Comparison of ENCODE assay signal across 6 worm cellular contexts in the genomic region with DNA sequence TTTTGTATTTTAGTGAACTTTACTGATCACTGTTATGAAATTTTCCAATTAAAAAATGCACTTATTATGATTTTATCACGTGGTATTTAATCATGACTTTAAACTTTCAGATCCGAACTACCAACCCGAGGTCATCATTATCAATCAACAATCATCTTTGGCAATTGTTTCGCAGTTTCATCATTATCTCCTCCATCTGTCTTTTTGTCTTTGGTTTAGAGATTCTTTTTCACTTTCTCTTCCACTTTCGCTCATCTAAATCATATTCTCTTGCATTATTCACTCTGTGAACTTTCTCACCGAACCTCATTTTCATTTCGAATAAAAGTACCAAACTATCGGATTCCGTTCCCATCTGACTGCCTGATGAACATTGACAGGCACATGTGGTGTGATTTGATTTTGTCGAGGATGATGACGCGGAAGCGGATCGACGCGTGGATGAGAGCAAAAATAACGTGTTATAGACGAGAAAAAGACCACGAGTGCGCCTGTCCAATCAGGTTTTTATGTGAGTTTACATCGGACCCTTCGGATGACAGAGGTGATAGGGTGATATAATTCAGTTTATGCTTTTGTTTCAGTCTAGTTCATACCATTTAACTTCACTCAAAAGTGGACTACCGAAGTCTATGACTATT.
A peak's percentile ranks its signal among the peaks of the same experiment; 100 is the strongest.
TF ChIP-seq lines count a peak whose summit lies in the region.

No protein-coding gene starts in this region.

TF ChIP-seq in whole organism, L1 larva, 84 proteins besides CTCF, POLR2A, EP300 and RAD21:
- TF ChIP-seq unc-130 (tag; optimal IDR thresholded peaks at IDR 0.05; lab: Kevin White, UChicago) (peak; percentile 12), nhr-20 (tag; optimal IDR thresholded peaks at IDR 0.05; lab: Kevin White, UChicago) (peak; percentile 11), elt-3 (tag; optimal IDR thresholded peaks at IDR 0.05; lab: Kevin White, UChicago) (peak in 1 of 6 experiments; percentile 31), unc-98 (GFP tag; IDR thresholded peaks at IDR 0.05; lab: Robert Waterston, UW) (no peak), lin-14 (GFP tag; optimal IDR thresholded peaks at IDR 0.05; lab: Kevin White, UChicago) (peak; percentile 50), irx-1 (tag; optimal IDR thresholded peaks at IDR 0.05; lab: Kevin White, UChicago) (no peak), nhr-85 (tag; lab: Kevin White, UChicago) (peak; percentile 58), fkh-10 (GFP tag; optimal IDR thresholded peaks at IDR 0.05; lab: Kevin White, UChicago) (no peak), nhr-71 (tag; optimal IDR thresholded peaks at IDR 0.05; lab: Kevin White, UChicago) (peak; percentile 50), F16B12.6 (tag; optimal IDR thresholded peaks at IDR 0.05; lab: Kevin White, UChicago) (no peak), fkh-4 (tag; optimal IDR thresholded peaks at IDR 0.05; lab: Kevin White, UChicago; ENCODE audit: borderline replicate concordance) (no peak), tlp-1 (tag; optimal IDR thresholded peaks at IDR 0.05; lab: Kevin White, UChicago) (no peak), rnt-1 (tag; optimal IDR thresholded peaks at IDR 0.05; lab: Kevin White, UChicago) (peak; percentile 19), mef-2 (tag; optimal IDR thresholded peaks at IDR 0.05; lab: Kevin White, UChicago) (no peak)

TF ChIP-seq in whole organism, L2 larva, 48 proteins besides CTCF, POLR2A, EP300 and RAD21 (continues in another document):
- TF ChIP-seq unc-55 (GFP tag; optimal IDR thresholded peaks at IDR 0.05; lab: Kevin White, UChicago), result no peak
- TF ChIP-seq blmp-1 (tag; optimal IDR thresholded peaks at IDR 0.05; lab: Kevin White, UChicago; ENCODE audit: insufficient read depth), result peak; percentile 93
- no peak for TF ChIP-seq F13H6.1 (tag; optimal IDR thresholded peaks at IDR 0.05; lab: Kevin White, UChicago)
- TF ChIP-seq nhr-23 (tag; optimal IDR thresholded peaks at IDR 0.05; lab: Kevin White, UChicago), result no peak
- TF ChIP-seq nhr-12 (tag; optimal IDR thresholded peaks at IDR 0.05; lab: Kevin White, UChicago), result no peak
- TF ChIP-seq alr-1 (tag; optimal IDR thresholded peaks at IDR 0.05; lab: Kevin White, UChicago), result no peak
- TF ChIP-seq elt-3 (tag; optimal IDR thresholded peaks at IDR 0.05; lab: Kevin White, UChicago), result no peak
- no peak for TF ChIP-seq nhr-77 (tag; optimal IDR thresholded peaks at IDR 0.05; lab: Kevin White, UChicago)
- TF ChIP-seq aly-2 (tag; optimal IDR thresholded peaks at IDR 0.05; lab: Kevin White, UChicago), result no peak
- TF ChIP-seq nhr-21 (tag; optimal IDR thresholded peaks at IDR 0.05; lab: Kevin White, UChicago), result no peak
- no peak for TF ChIP-seq mbf-1 (tag; optimal IDR thresholded peaks at IDR 0.05; lab: Kevin White, UChicago)
- no peak for TF ChIP-seq lin-11 (tag; optimal IDR thresholded peaks at IDR 0.05; lab: Kevin White, UChicago)
- no peak for TF ChIP-seq snpc-4 (tag; optimal IDR thresholded peaks at IDR 0.05; lab: Kevin White, UChicago)
- no peak for TF ChIP-seq fos-1 (tag; optimal IDR thresholded peaks at IDR 0.05; lab: Kevin White, UChicago)
- TF ChIP-seq R02D3.7 (tag; optimal IDR thresholded peaks at IDR 0.05; lab: Kevin White, UChicago), result no peak

TF ChIP-seq in whole organism, L3 larva, 47 proteins besides CTCF, POLR2A, EP300 and RAD21:
- no peak for TF ChIP-seq elt-1 (tag; optimal IDR thresholded peaks at IDR 0.05; lab: Kevin White, UChicago)
- peak; percentile 71 for TF ChIP-seq nfya-1 (tag; optimal IDR thresholded peaks at IDR 0.05; lab: Kevin White, UChicago; ENCODE audit: insufficient read depth)
- TF ChIP-seq egl-5 (tag; optimal IDR thresholded peaks at IDR 0.05; lab: Kevin White, UChicago), result peak; percentile 53
- TF ChIP-seq lsy-12 (tag; optimal IDR thresholded peaks at IDR 0.05; lab: Kevin White, UChicago), result no peak
- TF ChIP-seq nhr-11 (tag; optimal IDR thresholded peaks at IDR 0.05; lab: Kevin White, UChicago), result no peak
TF ChIP-seq in whole organism, L3 larva: peak in this region for 2.

TF ChIP-seq in whole organism, L4 larva, 104 proteins besides CTCF, POLR2A, EP300 and RAD21:
- TF ChIP-seq lin-38 (GFP tag; IDR thresholded peaks at IDR 0.05; lab: Robert Waterston, UW), result no peak
- TF ChIP-seq ceh-44 (GFP tag; IDR thresholded peaks at IDR 0.05; lab: Robert Waterston, UW), result no peak
- peak; percentile 44 for TF ChIP-seq hlh-11 (tag; optimal IDR thresholded peaks at IDR 0.05; lab: Kevin White, UChicago)
- TF ChIP-seq nhr-11 (tag; optimal IDR thresholded peaks at IDR 0.05; lab: Kevin White, UChicago), result peak; percentile 6
- TF ChIP-seq arid-1 (GFP tag; conservative IDR thresholded peaks at IDR 0.05; lab: Robert Waterston, UW), result no peak
- TF ChIP-seq fkh-10 (GFP tag; optimal IDR thresholded peaks at IDR 0.05; lab: Kevin White, UChicago), result no peak
- TF ChIP-seq pha-4 (GFP tag; IDR thresholded peaks at IDR 0.05; lab: Robert Waterston, UW), result no peak
- TF ChIP-seq pha-4 (tag; optimal IDR thresholded peaks at IDR 0.05; lab: Kevin White, UChicago), result no peak
- TF ChIP-seq snpc-4 (tag; optimal IDR thresholded peaks at IDR 0.05; lab: Kevin White, UChicago), result no peak
- peak; percentile 32 for TF ChIP-seq mxl-3 (GFP tag; optimal IDR thresholded peaks at IDR 0.05; lab: Kevin White, UChicago)
- TF ChIP-seq hlh-30 (tag; optimal IDR thresholded peaks at IDR 0.05; lab: Kevin White, UChicago; ENCODE audit: insufficient read depth), result peak; percentile 15

TF ChIP-seq in whole organism, late embryonic, 69 proteins besides CTCF, POLR2A, EP300 and RAD21:
- TF ChIP-seq lin-11 (tag; optimal IDR thresholded peaks at IDR 0.05; lab: Kevin White, UChicago) (no peak), unc-55 (GFP tag; optimal IDR thresholded peaks at IDR 0.05; lab: Kevin White, UChicago) (peak; percentile 46), tbx-2 (tag; optimal IDR thresholded peaks at IDR 0.05; lab: Kevin White, UChicago) (no peak), che-1 (tag; optimal IDR thresholded peaks at IDR 0.05; lab: Kevin White, UChicago) (no peak), nfya-1 (tag; optimal IDR thresholded peaks at IDR 0.05; lab: Kevin White, UChicago) (no peak)

TF ChIP-seq in whole organism, mixed stage, embryonic, 35 proteins besides CTCF, POLR2A, EP300 and RAD21:
- TF ChIP-seq hlh-1 (tag; optimal IDR thresholded peaks at IDR 0.05; lab: Kevin White, UChicago), result peak; percentile 41
- TF ChIP-seq ztf-11 (tag; optimal IDR thresholded peaks at IDR 0.05; lab: Kevin White, UChicago), result no peak
